Worm (Caenorhabditis elegans): ENCODE data around the gene srh-109.

Gene srh-109

DNA sequence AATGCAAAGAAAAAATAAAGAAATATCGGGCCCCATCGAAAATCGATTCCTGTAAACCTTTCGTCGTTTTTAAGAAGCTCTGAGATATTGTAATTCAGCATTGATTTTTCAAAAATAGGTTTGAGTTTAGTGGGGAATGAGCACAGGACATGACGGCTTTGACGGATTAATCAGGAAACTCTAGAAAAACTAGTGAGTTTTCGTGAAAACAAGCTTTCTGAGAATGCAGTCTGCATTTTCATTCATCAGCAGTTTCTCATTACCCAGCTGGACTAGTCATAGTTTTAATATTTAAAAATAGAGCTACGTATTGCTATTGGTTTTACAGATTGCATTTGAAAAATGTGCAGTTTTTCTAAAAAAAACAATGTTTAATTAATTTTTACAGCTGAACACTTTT lies 28.0 kb downstream of the srh-109 start, which contains the start of gene srz-47:
TSS of gene srz-47 (minus strand) at position 101 of the 400 bp plus-strand sequence.
- no peak for TF ChIP-seq elt-2 (tag; optimal IDR thresholded peaks at IDR 0.05)
- TF ChIP-seq lin-15B (tag; optimal IDR thresholded peaks at IDR 0.05) = no peak
- no peak for TF ChIP-seq nhr-28 (tag; optimal IDR thresholded peaks at IDR 0.05)
- no peak for TF ChIP-seq pqm-1 (tag; optimal IDR thresholded peaks at IDR 0.05)
- no peak for TF ChIP-seq nhr-43 (tag; optimal IDR thresholded peaks at IDR 0.05; ENCODE audit: poor library complexity, severe bottlenecking)
- no peak for TF ChIP-seq unc-62 (GFP tag; optimal IDR thresholded peaks at IDR 0.05)

- no peak for TF ChIP-seq ceh-16 (tag; optimal IDR thresholded peaks at IDR 0.05)
- no peak for TF ChIP-seq nhr-43 (tag; optimal IDR thresholded peaks at IDR 0.05; ENCODE audit: poor library complexity, severe bottlenecking)
- TF ChIP-seq tbx-2 (tag; optimal IDR thresholded peaks at IDR 0.05) = no peak
- TF ChIP-seq ZK546.5 (tag; optimal IDR thresholded peaks at IDR 0.05) = no peak
- TF ChIP-seq unc-39 (tag; optimal IDR thresholded peaks at IDR 0.05) = no peak
- no peak for TF ChIP-seq ceh-82 (tag; optimal IDR thresholded peaks at IDR 0.05)
- no peak for TF ChIP-seq mdl-1 (tag; optimal IDR thresholded peaks at IDR 0.05)
- no peak for TF ChIP-seq fos-1 (tag; optimal IDR thresholded peaks at IDR 0.05)
- no peak for TF ChIP-seq fkh-10 (GFP tag; optimal IDR thresholded peaks at IDR 0.05)
- no peak for TF ChIP-seq nhr-23 (tag; optimal IDR thresholded peaks at IDR 0.05)
- no peak for TF ChIP-seq aly-2 (tag; optimal IDR thresholded peaks at IDR 0.05)
- TF ChIP-seq daf-12 (tag; optimal IDR thresholded peaks at IDR 0.05) = no peak
- TF ChIP-seq elt-2 (tag; optimal IDR thresholded peaks at IDR 0.05) = no peak
- TF ChIP-seq nhr-25 (tag; optimal IDR thresholded peaks at IDR 0.05) = no peak
- no peak for TF ChIP-seq lsy-12 (tag; optimal IDR thresholded peaks at IDR 0.05)
- no peak for TF ChIP-seq elt-3 (tag; optimal IDR thresholded peaks at IDR 0.05)
- TF ChIP-seq nhr-67 (tag; optimal IDR thresholded peaks at IDR 0.05) = no peak
- TF ChIP-seq sea-2 (GFP tag; optimal IDR thresholded peaks at IDR 0.05) = no peak
- no peak for TF ChIP-seq snpc-4 (tag; optimal IDR thresholded peaks at IDR 0.05)
Measured at ce11 chrV:17190399-17190798, 29.8 kb downstream of the srh-109 start, which contains the start of gene str-199. TSS of gene str-199 (minus strand) at chrV:17190499.

ce11 chrV:17182045-17182444 lies 38.2 kb downstream of the srh-109 start, which contains the start of gene srh-159:
TSS of gene srh-159 (plus strand) at chrV:17182345.
- TF ChIP-seq mdl-1 (tag; optimal IDR thresholded peaks at IDR 0.05) = no peak
- no peak for TF ChIP-seq unc-62 (GFP tag; optimal IDR thresholded peaks at IDR 0.05)
- TF ChIP-seq nhr-77 (tag; optimal IDR thresholded peaks at IDR 0.05) = no peak
- no peak for TF ChIP-seq aly-2 (tag; optimal IDR thresholded peaks at IDR 0.05)
- TF ChIP-seq nfya-1 (tag; optimal IDR thresholded peaks at IDR 0.05; ENCODE audit: insufficient read depth) = no peak
- no peak for TF ChIP-seq fos-1 (tag; optimal IDR thresholded peaks at IDR 0.05)
- TF ChIP-seq pqm-1 (tag; optimal IDR thresholded peaks at IDR 0.05) = no peak
- no peak for TF ChIP-seq nhr-28 (tag; optimal IDR thresholded peaks at IDR 0.05)
- no peak for TF ChIP-seq zag-1 (tag; optimal IDR thresholded peaks at IDR 0.05)
- TF ChIP-seq hmg-11 (tag; optimal IDR thresholded peaks at IDR 0.05) = no peak
- no peak for TF ChIP-seq ZK546.5 (tag; optimal IDR thresholded peaks at IDR 0.05)
- TF ChIP-seq lin-15B (tag; optimal IDR thresholded peaks at IDR 0.05) = no peak
- no peak for TF ChIP-seq egl-5 (tag; optimal IDR thresholded peaks at IDR 0.05)
- TF ChIP-seq snpc-4 (tag; optimal IDR thresholded peaks at IDR 0.05) = no peak

- TF ChIP-seq unc-62 (GFP tag; optimal IDR thresholded peaks at IDR 0.05) (no peak), nhr-11 (tag; optimal IDR thresholded peaks at IDR 0.05) (no peak), eor-1 (tag; optimal IDR thresholded peaks at IDR 0.05) (no peak), zag-1 (tag; optimal IDR thresholded peaks at IDR 0.05) (no peak), aly-2 (tag; optimal IDR thresholded peaks at IDR 0.05) (no peak), tbx-2 (tag; optimal IDR thresholded peaks at IDR 0.05) (no peak)
Measured at ce11 chrV:17178457-17178856, 41.8 kb downstream of the srh-109 start, which contains the start of gene srh-174. TSS of gene srh-174 (plus strand) at chrV:17178757.

DNA sequence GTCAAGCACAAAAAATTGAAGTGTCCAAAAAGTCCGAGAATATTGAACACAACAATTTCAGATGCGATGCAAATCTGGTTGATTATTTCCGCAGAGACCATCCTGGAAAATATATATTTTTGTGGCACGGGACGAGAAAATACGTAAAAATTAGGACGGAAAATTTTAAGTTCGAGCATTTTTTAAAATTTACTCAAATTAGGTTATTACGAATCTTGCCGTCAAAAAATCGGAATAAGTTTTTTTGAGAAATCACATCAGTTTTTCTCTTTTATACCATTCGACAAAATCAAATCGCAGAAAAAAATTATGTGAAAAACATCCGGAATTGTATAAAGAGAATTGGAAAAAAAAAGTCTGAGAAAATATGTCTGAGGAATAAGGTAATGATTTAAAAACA lies 42.3 kb downstream of the srh-109 start, which contains the start of gene srsx-1:
TSS of gene srsx-1 (minus strand) at position 101 of the 400 bp plus-strand sequence.
- TF ChIP-seq nhr-67 (tag; optimal IDR thresholded peaks at IDR 0.05) (no peak), ceh-82 (tag; optimal IDR thresholded peaks at IDR 0.05) (no peak), lin-39 (tag; optimal IDR thresholded peaks at IDR 0.05) (no peak), lsy-12 (tag; optimal IDR thresholded peaks at IDR 0.05) (no peak), skn-1 (tag; optimal IDR thresholded peaks at IDR 0.05) (no peak), zag-1 (tag; optimal IDR thresholded peaks at IDR 0.05) (no peak), pha-4 (tag; optimal IDR thresholded peaks at IDR 0.05) (no peak), pqm-1 (tag; optimal IDR thresholded peaks at IDR 0.05) (no peak), nhr-77 (tag; optimal IDR thresholded peaks at IDR 0.05) (no peak), unc-62 (GFP tag; optimal IDR thresholded peaks at IDR 0.05) (no peak), nhr-12 (tag; optimal IDR thresholded peaks at IDR 0.05) (no peak), ZK546.5 (tag; optimal IDR thresholded peaks at IDR 0.05) (no peak), elt-1 (tag; optimal IDR thresholded peaks at IDR 0.05) (no peak), unc-39 (tag; optimal IDR thresholded peaks at IDR 0.05) (no peak), nhr-76 (tag; optimal IDR thresholded peaks at IDR 0.05) (no peak), fkh-10 (GFP tag; optimal IDR thresholded peaks at IDR 0.05) (no peak), ceh-28 (tag; optimal IDR thresholded peaks at IDR 0.05) (no peak), elt-2 (tag; optimal IDR thresholded peaks at IDR 0.05) (no peak), lin-15B (tag; optimal IDR thresholded peaks at IDR 0.05) (no peak), tbx-2 (tag; optimal IDR thresholded peaks at IDR 0.05) (no peak)

All from whole organism, L3 larva.